Worm (Caenorhabditis elegans): ENCODE data around the gene set-6.

Gene set-6

ce11 chrX:11920723-11921283 lies 53.7 kb downstream of the set-6 start, which contains the start of gene Y62H9A.14:
Y62H9A.14 (plus strand) TSS chrX:11921233.
- TF ChIP-seq nhr-25 (tag; optimal IDR thresholded peaks at IDR 0.05) (no peak), tbx-2 (tag; optimal IDR thresholded peaks at IDR 0.05) (no peak), skn-1 (tag; optimal IDR thresholded peaks at IDR 0.05) (no peak), R02D3.7 (tag; optimal IDR thresholded peaks at IDR 0.05) (no peak), sea-2 (GFP tag; optimal IDR thresholded peaks at IDR 0.05) (no peak), egl-5 (tag; optimal IDR thresholded peaks at IDR 0.05) (no peak), lin-15B (tag; optimal IDR thresholded peaks at IDR 0.05) (no peak), nhr-237 (tag; optimal IDR thresholded peaks at IDR 0.05) (no peak)
